Worm (Caenorhabditis elegans) whole organism, L2 larva: ENCODE data around the gene ZK1193.2.

Source experiments
- Y55F3AM.14 ChIP-seq: fragments of 200-800 bp; sonication (Bioruptor generic); optimal IDR thresholded peaks from 2 replicates; lab custom pipeline; 2018; ENCODE audit warnings: mild to moderate bottlenecking, missing genetic modification characterization, missing compliant biosample characterization
- ZK546.5 ChIP-seq: sonication (generic microtip); optimal IDR thresholded peaks from 2 replicates; lab custom pipeline; 2017; ENCODE audit warnings: missing biosample characterization, missing genetic modification characterization
- aly-2 ChIP-seq: fragments of 150-350 bp; optimal IDR thresholded peaks from 2 replicates; lab custom pipeline; 2014; ENCODE audit warnings: missing biosample characterization, missing genetic modification characterization
- ama-1 ChIP-seq: fragments of 150-350 bp; optimal IDR thresholded peaks from 2 replicates; lab custom pipeline; 2018; ENCODE audit warnings: inconsistent platforms
- blmp-1 ChIP-seq: sonication (generic microtip); optimal IDR thresholded peaks from 2 replicates; lab custom pipeline; 2017; ENCODE audit warnings: missing genetic modification characterization, mild to moderate bottlenecking, missing compliant biosample characterization, antibody characterized with exemption, moderate library complexity; ENCODE audit not compliant: insufficient read depth
- ceh-16 ChIP-seq: fragments of 150-350 bp; optimal IDR thresholded peaks from 2 replicates; lab custom pipeline; 2014; ENCODE audit warnings: missing biosample characterization, missing genetic modification characterization
- ceh-82 ChIP-seq: fragments of 150-350 bp; optimal IDR thresholded peaks from 2 replicates; lab custom pipeline; 2014; ENCODE audit warnings: missing biosample characterization, missing genetic modification characterization
- crh-2 ChIP-seq: sonication (generic microtip); optimal IDR thresholded peaks from 2 replicates; lab custom pipeline; 2017; ENCODE audit warnings: missing biosample characterization, missing genetic modification characterization
- dmd-4 ChIP-seq: sonication (generic microtip); optimal IDR thresholded peaks from 2 replicates; lab custom pipeline; 2017; ENCODE audit warnings: missing biosample characterization, missing genetic modification characterization
- egl-27 ChIP-seq: sonication (generic microtip); optimal IDR thresholded peaks from 3 replicates; lab custom pipeline; 2017; ENCODE audit warnings: missing biosample characterization, missing genetic modification reagents, missing genetic modification characterization
- elt-1 ChIP-seq: fragments of 150-350 bp; optimal IDR thresholded peaks from 2 replicates; lab custom pipeline; 2014; ENCODE audit warnings: missing biosample characterization, missing genetic modification characterization
- elt-3 ChIP-seq: sonication (generic microtip); optimal IDR thresholded peaks from 2 replicates; lab custom pipeline; 2017; ENCODE audit warnings: missing biosample characterization, missing genetic modification characterization
- lin-11 ChIP-seq: fragments of 150-350 bp; sonication (generic microtip); optimal IDR thresholded peaks from 2 replicates; lab custom pipeline; 2014; ENCODE audit warnings: missing biosample characterization, missing genetic modification characterization, inconsistent platforms, mixed read lengths
- lin-13 ChIP-seq: fragments of 150-350 bp; optimal IDR thresholded peaks from 2 replicates; lab custom pipeline; 2014; ENCODE audit warnings: missing biosample characterization, missing genetic modification reagents, missing genetic modification characterization
- lin-39 ChIP-seq: fragments of 150-350 bp; optimal IDR thresholded peaks from 2 replicates; lab custom pipeline; 2014; ENCODE audit warnings: missing biosample characterization, missing genetic modification reagents, missing genetic modification characterization
- mab-5 ChIP-seq: fragments of 150-350 bp; optimal IDR thresholded peaks from 2 replicates; lab custom pipeline; 2014; ENCODE audit warnings: missing biosample characterization, missing genetic modification characterization
- mbf-1 ChIP-seq: sonication (generic microtip); optimal IDR thresholded peaks from 2 replicates; lab custom pipeline; 2017; ENCODE audit warnings: missing biosample characterization, missing genetic modification characterization
- nhr-10 ChIP-seq: sonication (generic microtip); optimal IDR thresholded peaks from 2 replicates; lab custom pipeline; 2017; ENCODE audit warnings: missing biosample characterization, missing genetic modification characterization
- nhr-11 ChIP-seq: fragments of 150-350 bp; optimal IDR thresholded peaks from 2 replicates; lab custom pipeline; 2014; ENCODE audit warnings: missing biosample characterization, missing genetic modification characterization
- nhr-129 ChIP-seq: fragments of 150-350 bp; optimal IDR thresholded peaks from 2 replicates; lab custom pipeline; 2014; ENCODE audit warnings: missing biosample characterization, missing genetic modification characterization
- nhr-21 ChIP-seq: fragments of 150-350 bp; optimal IDR thresholded peaks from 2 replicates; lab custom pipeline; 2014; ENCODE audit warnings: missing biosample characterization, missing genetic modification characterization
- nhr-23 ChIP-seq: fragments of 150-350 bp; optimal IDR thresholded peaks from 2 replicates; lab custom pipeline; 2014; ENCODE audit warnings: missing biosample characterization, missing genetic modification reagents, missing genetic modification characterization
- nhr-237 ChIP-seq: fragments of 150-350 bp; optimal IDR thresholded peaks from 2 replicates; lab custom pipeline; 2014; ENCODE audit warnings: missing biosample characterization, missing genetic modification characterization
- nhr-25 ChIP-seq: fragments of 150-350 bp; sonication (generic microtip); optimal IDR thresholded peaks from 3 replicates; lab custom pipeline; 2014; ENCODE audit warnings: missing biosample characterization, missing genetic modification characterization
- nhr-77 ChIP-seq: fragments of 150-350 bp; optimal IDR thresholded peaks from 2 replicates; lab custom pipeline; 2014; ENCODE audit warnings: missing biosample characterization, missing genetic modification characterization
- peb-1 ChIP-seq: fragments of 150-350 bp; optimal IDR thresholded peaks from 2 replicates; lab custom pipeline; 2014; ENCODE audit warnings: missing biosample characterization, missing genetic modification characterization
- sem-4 ChIP-seq: fragments of 150-350 bp; optimal IDR thresholded peaks from 2 replicates; lab custom pipeline; 2014; ENCODE audit warnings: missing biosample characterization, missing genetic modification reagents, missing genetic modification characterization
- sma-3 ChIP-seq: sonication (generic microtip); optimal IDR thresholded peaks from 2 replicates; lab custom pipeline; 2016; ENCODE audit warnings: missing genetic modification reagents, missing genetic modification characterization, missing compliant biosample characterization
- sma-9 ChIP-seq, 2 experiments: fragments of 150-350 bp in 1 of 2; sonication (generic microtip) in 1 of 2; optimal IDR thresholded peaks; 2 replicates each; lab custom pipeline; 2014 to 2016; ENCODE audit warnings: missing genetic modification characterization in 2 of 2, mild to moderate bottlenecking in 1 of 2, missing biosample characterization in 1 of 2, missing compliant biosample characterization in 1 of 2, missing genetic modification reagents in 1 of 2, moderate library complexity in 1 of 2
- snpc-4 ChIP-seq: fragments of 150-350 bp; optimal IDR thresholded peaks from 2 replicates; lab custom pipeline; 2014; ENCODE audit warnings: missing biosample characterization, missing genetic modification characterization
- unc-62 ChIP-seq: fragments of 150-350 bp; optimal IDR thresholded peaks from 2 replicates; lab custom pipeline; 2014; ENCODE audit warnings: missing biosample characterization, missing genetic modification reagents, missing genetic modification characterization
- ztf-1 ChIP-seq: fragments of 200-800 bp; sonication (Bioruptor generic); conservative IDR thresholded peaks from 2 replicates; pipeline ENCODE4 v1.3.6; 2022; ENCODE audit warnings: missing genetic modification characterization, missing compliant biosample characterization
- ztf-11 ChIP-seq: sonication (generic microtip); optimal IDR thresholded peaks from 2 replicates; lab custom pipeline; 2017; ENCODE audit warnings: missing biosample characterization, missing genetic modification characterization
- ztf-4 ChIP-seq: fragments of 150-350 bp; optimal IDR thresholded peaks from 2 replicates; lab custom pipeline; 2014; ENCODE audit warnings: missing biosample characterization, missing genetic modification characterization

Gene ZK1193.2

DNA sequence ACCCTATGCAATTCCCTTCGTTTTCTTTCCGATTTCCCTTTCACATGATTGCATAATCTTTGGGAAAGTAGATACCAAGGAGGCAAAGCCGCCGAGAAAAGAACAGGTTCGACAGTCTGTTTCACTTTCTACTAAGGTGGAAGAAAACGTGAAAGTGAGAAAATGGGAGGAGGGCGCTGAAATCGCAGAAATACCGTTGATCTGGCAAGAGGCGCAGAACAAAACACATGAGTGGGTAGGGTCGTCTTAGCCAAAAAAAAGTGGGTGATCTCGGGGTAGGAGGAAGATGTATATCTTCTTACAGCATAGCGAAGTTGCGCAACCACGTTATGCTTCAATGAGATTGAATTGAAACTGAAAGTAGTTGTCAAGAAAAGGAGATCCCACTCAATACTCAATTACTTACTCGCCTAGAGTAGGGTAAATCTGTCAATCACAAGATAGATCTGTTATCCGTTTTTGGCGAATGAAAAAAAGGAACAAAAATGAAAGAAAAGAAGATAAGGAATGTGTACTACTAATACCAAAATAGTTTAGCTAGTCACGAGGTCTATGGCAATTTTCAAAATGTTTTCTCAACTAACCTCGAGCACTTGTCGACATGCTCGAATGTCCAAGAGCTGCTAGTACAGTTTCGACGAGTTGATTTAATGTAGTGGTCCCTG lies 7.7 kb upstream of the ZK1193.2 start:
- TF ChIP-seq sem-4 (tag; lab: Kevin White, UChicago) (peak; percentile 23), nhr-77 (tag; lab: Kevin White, UChicago) (no peak), ama-1 (lab: Kevin White, UChicago) (no peak), blmp-1 (tag; lab: Kevin White, UChicago) (peak; percentile 98), nhr-21 (peak; percentile 7), sma-9 (GFP tag; optimal IDR thresholded peaks at IDR 0.05; lab: Kevin White, UChicago) (peak; percentile 35), sma-9 (tag; optimal IDR thresholded peaks at IDR 0.05; lab: Kevin White, UChicago) (no peak), mab-5 (tag; lab: Kevin White, UChicago) (no peak), lin-11 (tag; lab: Kevin White, UChicago) (no peak), nhr-25 (tag; lab: Kevin White, UChicago) (peak; percentile 70), ztf-11 (tag; lab: Kevin White, UChicago) (no peak), nhr-129 (tag; lab: Kevin White, UChicago) (peak; percentile 15)

ce11 chrX:431596-431995 lies 6.2 kb upstream of the ZK1193.2 start:
- TF ChIP-seq lin-11 (tag; lab: Kevin White, UChicago) (no peak), ztf-1 (GFP tag; lab: Robert Waterston, UW) (no peak), ama-1 (lab: Kevin White, UChicago) (no peak), elt-1 (tag; lab: Kevin White, UChicago) (no peak), nhr-10 (tag; lab: Kevin White, UChicago) (no peak)

DNA sequence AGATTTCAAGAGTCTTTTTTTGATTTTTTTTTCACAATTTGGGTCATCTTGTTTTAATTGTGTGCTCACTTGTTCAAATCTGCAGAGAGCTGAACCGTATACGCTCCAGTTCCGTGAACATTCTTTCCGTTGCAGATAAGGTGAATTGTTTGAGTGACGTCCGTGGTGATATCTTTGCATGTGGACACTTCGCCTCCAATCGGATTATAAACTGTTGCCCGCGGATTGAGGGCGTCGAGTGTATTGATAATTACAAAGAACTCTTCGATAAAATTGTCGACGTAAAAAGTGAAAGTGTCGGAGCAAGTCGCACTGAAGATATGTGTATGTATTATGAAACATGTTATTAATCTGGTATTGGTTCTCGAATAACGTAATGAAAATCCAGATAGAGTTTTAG lies 1.7 kb downstream of the ZK1193.2 start:
- TF ChIP-seq dmd-4 (tag; lab: Kevin White, UChicago) (no peak), mbf-1 (no peak), lin-39 (tag; lab: Kevin White, UChicago) (no peak), nhr-237 (tag; lab: Kevin White, UChicago) (no peak), Y55F3AM.14 (GFP tag; lab: Kevin White, UChicago) (no peak), peb-1 (tag; lab: Kevin White, UChicago) (no peak), elt-1 (tag; lab: Kevin White, UChicago) (no peak), ztf-1 (GFP tag; lab: Robert Waterston, UW) (no peak), nhr-129 (tag; lab: Kevin White, UChicago) (no peak), ceh-82 (tag; lab: Kevin White, UChicago) (no peak), ztf-4 (tag; lab: Kevin White, UChicago) (no peak), egl-27 (tag; lab: Kevin White, UChicago) (no peak), ZK546.5 (tag; lab: Kevin White, UChicago) (no peak), crh-2 (tag; lab: Kevin White, UChicago) (no peak), nhr-23 (no peak)

DNA sequence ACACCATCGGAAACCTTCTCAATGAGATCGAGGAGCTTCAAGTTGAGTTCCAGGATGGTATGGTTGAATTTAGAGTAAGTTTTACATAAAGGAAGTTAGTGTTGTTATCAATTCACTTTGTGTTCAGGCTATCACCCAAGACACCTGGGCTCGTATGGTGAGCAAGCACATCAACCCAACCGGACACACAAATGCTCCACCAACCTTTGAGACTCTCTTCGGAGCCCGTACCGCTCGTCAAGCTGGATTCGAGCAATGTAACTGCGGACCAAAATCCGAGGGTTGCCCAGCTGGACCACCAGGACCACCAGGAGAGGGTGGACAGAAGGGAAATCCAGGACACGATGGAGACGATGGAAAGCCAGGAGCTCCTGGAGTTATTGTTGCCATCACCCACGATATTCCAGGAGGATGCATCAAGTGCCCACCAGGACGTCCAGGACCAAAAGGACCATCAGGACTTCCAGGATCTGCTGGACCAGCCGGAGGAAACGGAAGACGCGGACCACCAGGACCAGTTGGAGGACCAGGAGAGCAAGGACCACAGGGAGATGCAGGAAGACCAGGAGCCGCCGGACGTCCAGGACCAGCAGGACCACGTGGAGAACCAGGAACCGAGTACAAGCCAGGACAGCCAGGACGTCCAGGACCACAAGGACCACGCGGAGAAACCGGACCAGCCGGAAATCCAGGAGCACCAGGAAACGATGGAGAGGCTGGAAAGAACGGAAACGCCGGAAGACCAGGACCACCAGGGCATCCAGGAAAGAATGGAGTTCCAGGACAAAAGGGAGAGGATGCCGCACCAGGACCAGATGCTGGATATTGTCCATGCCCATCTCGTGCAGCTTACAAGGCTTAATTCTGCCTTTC lies 3.4 kb downstream of the ZK1193.2 start:
- TF ChIP-seq aly-2 = no peak
- no peak for TF ChIP-seq blmp-1 (tag; lab: Kevin White, UChicago)
- TF ChIP-seq Y55F3AM.14 (GFP tag; lab: Kevin White, UChicago) = no peak
- TF ChIP-seq crh-2 (tag; lab: Kevin White, UChicago) = no peak

ce11 chrX:421407-421784 lies 4.0 kb downstream of the ZK1193.2 start, which contains the start of gene col-19:
Gene col-19 (plus strand): TSS chrX:421707.
- TF ChIP-seq snpc-4 (no peak), ztf-4 (tag; lab: Kevin White, UChicago) (no peak), nhr-11 (tag; lab: Kevin White, UChicago) (no peak), unc-62 (no peak), ceh-16 (tag; lab: Kevin White, UChicago) (no peak), lin-13 (GFP tag; lab: Kevin White, UChicago) (no peak), sma-3 (no peak), aly-2 (no peak), elt-3 (no peak)
- TF ChIP-seq, all 48 proteins: peak for 0
